Fruit fly (Drosophila melanogaster) whole organism, prepupa: Measurements from ENCODE around the gene lace.
A peak's percentile ranks its signal among the peaks of the same experiment; 100 is the strongest.

ENCODE experiments used
- Blimp-1 ChIP-seq: fragments of 200-800 bp; sonication (Bioruptor generic); optimal IDR thresholded peaks from 3 replicates; lab custom pipeline; 2017; ENCODE audit warnings: missing biosample characterization, missing genetic modification characterization, mild to moderate bottlenecking, moderate library complexity, missing genetic modification reagents
- CG10631 ChIP-seq: fragments of 200-800 bp; sonication (Bioruptor generic); optimal IDR thresholded peaks from 2 replicates; lab custom pipeline; 2016; ENCODE audit warnings: missing biosample characterization, missing genetic modification characterization
- CG11762 ChIP-seq: fragments of 200-800 bp; sonication (Bioruptor generic); optimal IDR thresholded peaks from 3 replicates; lab custom pipeline; 2016; ENCODE audit warnings: missing biosample characterization, missing genetic modification characterization; ENCODE audit not compliant: insufficient read depth
- CG11902 ChIP-seq: fragments of 200-800 bp; sonication (Bioruptor generic); optimal IDR thresholded peaks from 3 replicates; lab custom pipeline; 2016; ENCODE audit warnings: missing biosample characterization, missing genetic modification characterization
- CG15336 ChIP-seq: fragments of 200-800 bp; sonication (Bioruptor generic); IDR thresholded peaks from 2 replicates; pipeline ENCODE4 v1.3.6; 2022; ENCODE audit warnings: missing biosample characterization, missing genetic modification characterization
- CG1621 ChIP-seq: fragments of 200-800 bp; sonication (Bioruptor generic); optimal IDR thresholded peaks from 3 replicates; lab custom pipeline; 2018; ENCODE audit warnings: missing biosample characterization, mild to moderate bottlenecking, missing genetic modification characterization
- CG16779 ChIP-seq: fragments of 200-800 bp; sonication (Bioruptor generic); optimal IDR thresholded peaks from 3 replicates; lab custom pipeline; 2017; ENCODE audit warnings: missing biosample characterization, mild to moderate bottlenecking, missing genetic modification characterization
- CG3032 ChIP-seq: fragments of 200-800 bp; optimal IDR thresholded peaks from 2 replicates; lab custom pipeline; 2019; ENCODE audit warnings: missing biosample characterization, mild to moderate bottlenecking, missing genetic modification characterization, moderate library complexity
- CG31627 ChIP-seq: fragments of 200-800 bp; sonication (Bioruptor generic); optimal IDR thresholded peaks from 3 replicates; lab custom pipeline; 2016; ENCODE audit warnings: missing biosample characterization, missing genetic modification characterization
- CG32006 ChIP-seq: fragments of 200-800 bp; sonication (Bioruptor generic); optimal IDR thresholded peaks from 3 replicates; lab custom pipeline; 2017; ENCODE audit warnings: missing biosample characterization, mild to moderate bottlenecking, missing genetic modification characterization
- CG3919 ChIP-seq: fragments of 200-800 bp; sonication (Bioruptor generic); optimal IDR thresholded peaks from 3 replicates; lab custom pipeline; 2016; ENCODE audit warnings: missing biosample characterization, missing genetic modification characterization
- CG4318 ChIP-seq: fragments of 200-800 bp; sonication (Bioruptor generic); optimal IDR thresholded peaks from 3 replicates; lab custom pipeline; 2017; ENCODE audit warnings: missing biosample characterization, mild to moderate bottlenecking, missing genetic modification characterization
- CG6163 ChIP-seq: fragments of 200-800 bp; sonication (Bioruptor generic); IDR thresholded peaks from 3 replicates; pipeline ENCODE4 v1.3.6; 2022; ENCODE audit warnings: missing biosample characterization, missing genetic modification characterization
- CG6276 ChIP-seq: fragments of 200-800 bp; sonication (Bioruptor generic); optimal IDR thresholded peaks from 2 replicates; lab custom pipeline; 2017; ENCODE audit warnings: missing biosample characterization, mild to moderate bottlenecking, missing genetic modification characterization
- CG6854 ChIP-seq: fragments of 200-800 bp; sonication (Bioruptor generic); optimal IDR thresholded peaks from 2 replicates; lab custom pipeline; 2017; ENCODE audit warnings: missing biosample characterization, mild to moderate bottlenecking, missing genetic modification characterization
- CG7368 ChIP-seq: fragments of 200-800 bp; sonication (Bioruptor generic); optimal IDR thresholded peaks from 3 replicates; lab custom pipeline; 2016; ENCODE audit warnings: missing biosample characterization, missing genetic modification characterization
- CG8119 ChIP-seq: fragments of 200-800 bp; sonication (Bioruptor generic); IDR thresholded peaks from 3 replicates; pipeline ENCODE4 v1.3.6; 2022; ENCODE audit warnings: missing biosample characterization, missing genetic modification characterization
- CG9139 ChIP-seq: fragments of 200-800 bp; sonication (Bioruptor generic); optimal IDR thresholded peaks from 3 replicates; lab custom pipeline; 2017; ENCODE audit warnings: missing biosample characterization, mild to moderate bottlenecking, missing genetic modification characterization
- Eip75B ChIP-seq: fragments of 200-800 bp; sonication (Bioruptor generic); optimal IDR thresholded peaks from 3 replicates; lab custom pipeline; 2016; ENCODE audit warnings: missing biosample characterization, missing genetic modification characterization
- Eip78C ChIP-seq: fragments of 200-800 bp; sonication (Bioruptor generic); peaks from one replicate; lab custom pipeline; 2016; ENCODE audit warnings: missing biosample characterization, missing genetic modification characterization
- Eip93F ChIP-seq: fragments of 200-800 bp; sonication (Bioruptor generic); optimal IDR thresholded peaks from 2 replicates; lab custom pipeline; 2016; ENCODE audit warnings: missing biosample characterization, mild to moderate bottlenecking, missing genetic modification characterization
- Ets21C ChIP-seq: fragments of 200-800 bp; sonication (Bioruptor generic); optimal IDR thresholded peaks from 3 replicates; lab custom pipeline; 2016; ENCODE audit warnings: missing biosample characterization, missing genetic modification characterization
- Ets96B ChIP-seq: fragments of 200-800 bp; optimal IDR thresholded peaks from 2 replicates; lab custom pipeline; 2019; ENCODE audit warnings: missing biosample characterization, mild to moderate bottlenecking, missing genetic modification characterization, moderate library complexity
- Hr39 ChIP-seq: fragments of 200-800 bp; sonication (Bioruptor generic); optimal IDR thresholded peaks from 2 replicates; lab custom pipeline; 2016; ENCODE audit warnings: missing biosample characterization, missing genetic modification characterization
- Hr4 ChIP-seq: fragments of 200-800 bp; sonication (Bioruptor generic); optimal IDR thresholded peaks from 3 replicates; lab custom pipeline; 2016; ENCODE audit warnings: missing biosample characterization, missing genetic modification characterization
- Lpt ChIP-seq: fragments of 200-800 bp; sonication (Bioruptor generic); optimal IDR thresholded peaks from 3 replicates; lab custom pipeline; 2016; ENCODE audit warnings: missing biosample characterization, missing genetic modification characterization
- Met ChIP-seq: fragments of 200-800 bp; sonication (Bioruptor generic); optimal IDR thresholded peaks from 3 replicates; lab custom pipeline; 2016; ENCODE audit warnings: missing biosample characterization, missing genetic modification characterization
- OdsH ChIP-seq: fragments of 200-800 bp; sonication (Bioruptor generic); optimal IDR thresholded peaks from 3 replicates; lab custom pipeline; 2016; ENCODE audit warnings: missing biosample characterization, missing genetic modification characterization
- Sox14 ChIP-seq: fragments of 200-800 bp; sonication (Bioruptor generic); optimal IDR thresholded peaks from 3 replicates; lab custom pipeline; 2016; ENCODE audit warnings: missing biosample characterization, missing genetic modification characterization
- Sox15 ChIP-seq: fragments of 200-800 bp; sonication (Bioruptor generic); optimal IDR thresholded peaks from 3 replicates; lab custom pipeline; 2016; ENCODE audit warnings: missing biosample characterization, missing genetic modification characterization
- achi ChIP-seq: fragments of 200-800 bp; sonication (Bioruptor generic); optimal IDR thresholded peaks from 3 replicates; lab custom pipeline; 2016; ENCODE audit warnings: missing biosample characterization, missing genetic modification characterization
- acj6 ChIP-seq: fragments of 200-800 bp; sonication (Bioruptor generic); optimal IDR thresholded peaks from 3 replicates; lab custom pipeline; 2016; ENCODE audit warnings: missing biosample characterization, missing genetic modification characterization
- cyc ChIP-seq: fragments of 200-800 bp; sonication (Bioruptor generic); optimal IDR thresholded peaks from 3 replicates; lab custom pipeline; 2016; ENCODE audit warnings: missing biosample characterization, missing genetic modification characterization
- dac ChIP-seq: fragments of 200-800 bp; sonication (Bioruptor generic); optimal IDR thresholded peaks from 2 replicates; lab custom pipeline; 2017; ENCODE audit warnings: missing biosample characterization, mild to moderate bottlenecking, missing genetic modification characterization
- dsx ChIP-seq: fragments of 200-800 bp; optimal IDR thresholded peaks from 3 replicates; lab custom pipeline; 2019; ENCODE audit warnings: missing biosample characterization, mild to moderate bottlenecking, missing genetic modification characterization, moderate library complexity; ENCODE audit not compliant: poor library complexity, severe bottlenecking
- eg ChIP-seq: fragments of 200-800 bp; sonication (Bioruptor generic); IDR thresholded peaks from 3 replicates; pipeline ENCODE4 v1.3.6; 2022; ENCODE audit warnings: missing biosample characterization, missing genetic modification characterization
- fd59A ChIP-seq: fragments of 200-800 bp; sonication (Bioruptor generic); optimal IDR thresholded peaks from 2 replicates; lab custom pipeline; 2017; ENCODE audit warnings: missing biosample characterization, mild to moderate bottlenecking, missing genetic modification characterization, missing genetic modification reagents
- net ChIP-seq: fragments of 200-800 bp; sonication (Bioruptor generic); optimal IDR thresholded peaks from 3 replicates; lab custom pipeline; 2016; ENCODE audit warnings: missing biosample characterization, missing genetic modification characterization
- pdm3 ChIP-seq: fragments of 200-800 bp; sonication (Bioruptor generic); optimal IDR thresholded peaks from 3 replicates; lab custom pipeline; 2016; ENCODE audit warnings: missing biosample characterization, missing genetic modification characterization
- spab ChIP-seq: fragments of 200-800 bp; sonication (Bioruptor generic); optimal IDR thresholded peaks from 2 replicates; lab custom pipeline; 2017; ENCODE audit warnings: missing biosample characterization, mild to moderate bottlenecking, missing genetic modification characterization, missing genetic modification reagents

lace gene

DNA sequence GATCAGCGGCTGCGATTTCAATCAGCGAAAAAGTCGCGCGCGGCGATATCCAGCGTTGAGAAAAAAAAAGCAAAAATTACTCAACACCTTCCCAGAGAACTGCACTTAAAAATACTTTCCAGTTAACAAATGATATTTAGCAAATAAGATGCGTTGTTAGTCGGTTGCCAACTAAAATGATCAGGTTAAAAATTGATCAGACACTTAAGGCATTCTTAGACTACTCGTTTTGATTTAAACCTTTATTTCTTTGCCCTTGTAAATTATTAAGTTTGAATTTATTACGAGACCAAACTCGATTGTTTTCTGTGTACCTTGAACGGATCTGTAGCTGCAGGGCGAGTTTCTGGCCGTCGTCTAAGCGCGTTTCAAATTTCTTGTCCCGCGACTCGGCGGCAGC, 33.0 kb upstream of the lace start (continued):
- no peak for TF ChIP-seq cyc
- no peak for TF ChIP-seq CG6854 (GFP tag; lab: Kevin White, UChicago)
- peak; percentile 40 for TF ChIP-seq net
- TF ChIP-seq dac, result no peak
- peak; percentile 67 for TF ChIP-seq CG6276
- no peak for TF ChIP-seq CG10631 (GFP tag; lab: Kevin White, UChicago)
- no peak for TF ChIP-seq CG11902 (GFP tag; lab: Kevin White, UChicago)
- peak; percentile 72 for TF ChIP-seq CG15336 (GFP tag; lab: Robert Waterston, UW)
- peak; percentile 37; the same call in 2 of the 3 replicates for TF ChIP-seq CG6163 (GFP tag; lab: Robert Waterston, UW)
- TF ChIP-seq Met, result peak; percentile 41
- TF ChIP-seq achi, result peak; percentile 44
- TF ChIP-seq CG32006 (GFP tag; lab: Kevin White, UChicago), result peak; percentile 76
- TF ChIP-seq CG7368 (GFP tag; lab: Kevin White, UChicago), result no peak
- peak; percentile 72; the same call in 2 of the 3 replicates for TF ChIP-seq eg (GFP tag; lab: Robert Waterston, UW)
- no peak for TF ChIP-seq dsx
- TF ChIP-seq CG3032 (tag; lab: Kevin White, UChicago), result no peak
- TF ChIP-seq Eip75B, result peak; percentile 21
- TF ChIP-seq fd59A (GFP tag; lab: Kevin White, UChicago), result no peak
- no peak for TF ChIP-seq Ets21C
- TF ChIP-seq spab (GFP tag; lab: Kevin White, UChicago), result no peak
- TF ChIP-seq CG11762, result no peak
- no peak for TF ChIP-seq Eip93F (GFP tag; lab: Kevin White, UChicago)
- TF ChIP-seq CG3919 (GFP tag; lab: Kevin White, UChicago), result peak; percentile 48
- peak; percentile 35 for TF ChIP-seq CG31627 (GFP tag; lab: Kevin White, UChicago)
- peak; percentile 46 for TF ChIP-seq CG4318
- TF ChIP-seq Ets96B, result no peak
- TF ChIP-seq CG1621 (tag; lab: Kevin White, UChicago), result no peak
- no peak for TF ChIP-seq Sox15 (GFP tag; lab: Kevin White, UChicago)
- TF ChIP-seq CG16779 (tag; lab: Kevin White, UChicago), result peak; percentile 9
- peak; percentile 39 for TF ChIP-seq pdm3 (GFP tag; lab: Kevin White, UChicago)

DNA sequence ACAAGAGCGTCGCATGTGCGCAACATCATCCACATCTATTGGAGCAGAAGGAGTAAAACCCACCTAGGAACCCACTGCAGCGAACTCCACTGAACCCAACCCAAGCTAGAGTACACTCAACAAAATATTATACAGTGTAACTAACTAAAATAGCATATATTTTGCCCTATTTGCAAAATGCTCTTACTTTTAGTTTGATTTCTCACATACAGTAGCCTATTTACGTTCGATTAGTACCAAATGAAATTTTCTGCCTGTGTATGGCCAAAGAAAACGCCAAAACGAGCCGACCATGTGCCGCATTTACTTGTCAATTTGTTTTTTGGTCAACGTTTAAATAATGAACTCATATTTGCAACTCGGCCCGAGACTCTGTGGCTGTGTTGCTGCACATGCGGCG, 30.2 kb upstream of the lace start:
- TF ChIP-seq CG3032 (tag; lab: Kevin White, UChicago), result no peak
- peak; percentile 59; the same call in 2 of the 3 replicates for TF ChIP-seq CG6163 (GFP tag; lab: Robert Waterston, UW)
- TF ChIP-seq Lpt, result no peak
- TF ChIP-seq CG8119, result peak; percentile 65
- peak; percentile 43 for TF ChIP-seq CG32006 (GFP tag; lab: Kevin White, UChicago)
- TF ChIP-seq CG6276, result peak; percentile 11
- TF ChIP-seq CG31627 (GFP tag; lab: Kevin White, UChicago), result no peak
- no peak for TF ChIP-seq dsx
- TF ChIP-seq eg (GFP tag; lab: Robert Waterston, UW), result peak; percentile 57; the same call in 2 of the 3 replicates
- TF ChIP-seq OdsH (GFP tag; lab: Kevin White, UChicago), result peak; percentile 10
- peak; percentile 49 for TF ChIP-seq pdm3 (GFP tag; lab: Kevin White, UChicago)
- peak; percentile 12 for TF ChIP-seq CG3919 (GFP tag; lab: Kevin White, UChicago)
- peak; percentile 4 for TF ChIP-seq Hr39 (GFP tag; lab: Kevin White, UChicago)
- TF ChIP-seq Sox14 (GFP tag; lab: Kevin White, UChicago), result peak; percentile 11
- peak; percentile 55 for TF ChIP-seq Eip78C (GFP tag; lab: Kevin White, UChicago)
- TF ChIP-seq CG15336 (GFP tag; lab: Robert Waterston, UW), result peak; percentile 58
- no peak for TF ChIP-seq CG9139 (GFP tag; lab: Kevin White, UChicago)
- TF ChIP-seq Hr4, result peak; percentile 32
- peak; percentile 11 for TF ChIP-seq Ets96B
- TF ChIP-seq CG10631 (GFP tag; lab: Kevin White, UChicago), result peak; percentile 2
- TF ChIP-seq Blimp-1 (GFP tag; lab: Kevin White, UChicago), result no peak
- TF ChIP-seq acj6, result no peak
